Fruit fly (Drosophila melanogaster): Measurements from ENCODE around the gene Ets96B.

Ets96B gene

DNA sequence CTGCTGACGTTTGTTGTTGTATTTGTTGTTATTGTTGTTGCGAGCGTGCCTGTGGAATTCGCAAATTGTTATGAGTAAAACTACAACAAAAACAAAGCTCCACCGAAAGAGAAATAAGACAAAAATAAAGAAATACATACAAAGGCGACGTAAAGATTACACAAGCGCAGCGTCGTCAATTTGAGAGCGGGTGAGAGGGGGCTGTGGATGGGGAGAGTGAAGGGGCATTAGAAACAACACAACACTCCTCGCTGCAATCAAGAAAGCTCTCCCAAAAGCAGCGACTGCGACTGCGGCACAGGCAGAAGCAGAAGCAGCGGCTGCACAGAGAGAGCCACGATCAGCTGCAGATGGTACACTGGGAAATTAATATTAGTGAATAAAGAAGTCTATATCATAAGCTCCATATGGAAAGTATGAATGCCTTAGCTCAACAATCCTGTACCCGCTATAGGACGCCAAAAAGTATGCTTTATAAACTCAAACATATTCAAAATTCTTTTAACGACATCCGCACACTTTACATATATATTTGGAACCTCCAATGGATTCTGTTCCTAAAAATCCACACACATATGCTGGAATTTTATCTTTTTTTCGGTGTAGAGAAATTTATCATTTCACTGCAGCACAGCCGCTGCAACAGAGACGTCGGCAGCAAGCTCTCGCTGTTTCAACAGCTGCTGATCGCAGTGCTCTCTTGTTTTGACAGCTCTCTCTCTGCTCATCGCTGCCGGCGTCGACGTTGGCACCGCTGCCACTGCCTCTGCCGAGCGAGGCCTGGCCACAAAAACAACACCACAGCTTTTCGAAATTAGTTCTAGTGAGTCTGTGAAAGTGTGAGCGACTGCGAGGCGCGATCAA is 19.1 kb upstream of the Ets96B start, which contains the start of gene CG13631:
Gene CG13631, plus strand, starts transcription at position 814 of the 864 bp plus-strand sequence.
- TF ChIP-seq Sp1 (GFP tag; optimal IDR thresholded peaks at IDR 0.05) (peak; percentile 92), CG9705 (GFP tag; optimal IDR thresholded peaks at IDR 0.05) (peak; percentile 87), lola (GFP tag; optimal IDR thresholded peaks at IDR 0.05) (no peak), woc (GFP tag; optimal IDR thresholded peaks at IDR 0.05) (peak; percentile 90), Dif (GFP tag; optimal IDR thresholded peaks at IDR 0.05; ENCODE audit: partially characterized antibody) (peak; percentile 53), jim (GFP tag; optimal IDR thresholded peaks at IDR 0.05) (no peak), foxo (GFP tag; optimal IDR thresholded peaks at IDR 0.05) (peak; percentile 65 to 98), sv (GFP tag; optimal IDR thresholded peaks at IDR 0.05) (peak; percentile 92), dmrt93B (GFP tag; optimal IDR thresholded peaks at IDR 0.05) (peak; percentile 96), Rel (GFP tag; optimal IDR thresholded peaks at IDR 0.05) (peak; percentile 56), Rel (tag; optimal IDR thresholded peaks at IDR 0.05) (peak; percentile 59), br (GFP tag; optimal IDR thresholded peaks at IDR 0.05) (peak; percentile 97), brk (GFP tag; optimal IDR thresholded peaks at IDR 0.05) (peak; percentile 87), fru (GFP tag; optimal IDR thresholded peaks at IDR 0.05) (peak; percentile 98), OdsH (GFP tag; optimal IDR thresholded peaks at IDR 0.05) (peak; percentile 97), Myc (optimal IDR thresholded peaks at IDR 0.05) (no peak), N (GFP tag; optimal IDR thresholded peaks at IDR 0.05) (no peak), Jra (GFP tag; optimal IDR thresholded peaks at IDR 0.05) (peak; percentile 92), Abd-B (GFP tag; optimal IDR thresholded peaks at IDR 0.05) (no peak), h (GFP tag; optimal IDR thresholded peaks at IDR 0.05) (peak; percentile 97), Hr78 (GFP tag; optimal IDR thresholded peaks at IDR 0.05) (no peak), usp (GFP tag; optimal IDR thresholded peaks at IDR 0.05) (no peak), psq (GFP tag; optimal IDR thresholded peaks at IDR 0.05) (peak; percentile 93), Hr83 (GFP tag; optimal IDR thresholded peaks at IDR 0.05; ENCODE audit: poor library complexity, severe bottlenecking) (peak; percentile 76), pan (optimal IDR thresholded peaks at IDR 0.05) (no peak), dl (GFP tag; optimal IDR thresholded peaks at IDR 0.05; ENCODE audit: insufficient read depth in 1 of 2, partially characterized antibody in 2 of 2) (peak; percentile 30 to 81), Hnf4 (GFP tag; optimal IDR thresholded peaks at IDR 0.05) (peak; percentile 94), CrebA (GFP tag; optimal IDR thresholded peaks at IDR 0.05; ENCODE audit: borderline replicate concordance) (peak; percentile 49), CG32264 (GFP tag; optimal IDR thresholded peaks at IDR 0.05) (peak; percentile 86), Vsx2 (GFP tag; optimal IDR thresholded peaks at IDR 0.05; ENCODE audit: partially characterized antibody) (no peak), rgr (GFP tag; optimal IDR thresholded peaks at IDR 0.05) (peak; percentile 97), Mio (GFP tag; optimal IDR thresholded peaks at IDR 0.05) (peak; percentile 76), tai (GFP tag; optimal IDR thresholded peaks at IDR 0.05) (peak; percentile 91), GATAd (GFP tag; optimal IDR thresholded peaks at IDR 0.05) (peak; percentile 73), HLH106 (tag; optimal IDR thresholded peaks at IDR 0.05) (peak; percentile 97), dsf (GFP tag; optimal IDR thresholded peaks at IDR 0.05; ENCODE audit: borderline replicate concordance) (peak; percentile 75), sage (GFP tag; optimal IDR thresholded peaks at IDR 0.05) (peak; percentile 77), ey (GFP tag; optimal IDR thresholded peaks at IDR 0.05) (peak; percentile 98), Dfd (GFP tag; optimal IDR thresholded peaks at IDR 0.05) (peak; percentile 52)

DNA sequence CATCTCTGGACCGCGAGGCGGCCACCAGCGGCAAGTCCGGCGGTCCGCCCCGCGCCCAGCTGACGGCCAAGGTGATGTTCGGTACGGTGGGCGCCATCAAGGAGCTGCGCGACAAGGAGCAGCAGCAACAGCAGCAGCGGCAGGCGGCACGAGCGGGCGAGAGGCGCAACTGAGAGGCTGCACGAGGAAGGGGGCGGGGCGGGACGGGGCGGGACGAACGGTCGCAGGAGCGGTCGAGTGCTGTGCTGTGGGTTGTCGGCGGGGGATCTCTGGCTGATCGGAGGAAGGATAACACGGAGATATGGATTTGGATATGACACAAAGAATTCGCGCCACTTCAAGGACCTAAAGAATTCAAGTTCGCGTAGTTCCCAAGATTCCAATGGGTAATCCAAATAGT is 18.3 kb upstream of the Ets96B start:
- TF ChIP-seq Dfd (GFP tag; optimal IDR thresholded peaks at IDR 0.05) (peak; percentile 82), sv (GFP tag; optimal IDR thresholded peaks at IDR 0.05) (no peak)
